Fruit fly (Drosophila melanogaster) whole organism, pupa: ENCODE data around the gene CG13671.

Experiments used
- CG12605 ChIP-seq: fragments of 200-800 bp; sonication (Bioruptor generic); IDR thresholded peaks from 2 replicates; pipeline ENCODE4 v1.3.6; 2022; ENCODE audit warnings: missing biosample characterization, missing genetic modification characterization
- CG13204 ChIP-seq: fragments of 200-800 bp; sonication (Bioruptor generic); optimal IDR thresholded peaks from 2 replicates; lab custom pipeline; 2018; ENCODE audit warnings: missing biosample characterization, mild to moderate bottlenecking, missing genetic modification characterization, moderate library complexity
- CG32121 ChIP-seq: fragments of 200-800 bp; sonication (Bioruptor generic); IDR thresholded peaks from 2 replicates; pipeline ENCODE4 v1.3.6; 2022; ENCODE audit warnings: missing biosample characterization, missing genetic modification characterization
- CG34367 ChIP-seq: fragments of 200-800 bp; sonication (Bioruptor generic); optimal IDR thresholded peaks from 2 replicates; lab custom pipeline; 2018; ENCODE audit warnings: missing biosample characterization, mild to moderate bottlenecking, missing genetic modification characterization
- CG8159 ChIP-seq: fragments of 200-800 bp; sonication (Bioruptor generic); optimal IDR thresholded peaks from 3 replicates; lab custom pipeline; 2018; ENCODE audit warnings: missing biosample characterization, mild to moderate bottlenecking, missing genetic modification characterization, moderate library complexity
- CG8301 ChIP-seq: fragments of 200-800 bp; sonication (Bioruptor generic); optimal IDR thresholded peaks from 2 replicates; lab custom pipeline; 2018; ENCODE audit warnings: missing biosample characterization, mild to moderate bottlenecking, missing genetic modification characterization
- EcR ChIP-seq: fragments of 200-800 bp; sonication (Bioruptor generic); optimal IDR thresholded peaks from 3 replicates; lab custom pipeline; 2019; ENCODE audit warnings: missing biosample characterization, missing genetic modification characterization, mild to moderate bottlenecking, moderate library complexity, missing genetic modification reagents
- Ets98B ChIP-seq: fragments of 200-800 bp; sonication (Bioruptor generic); IDR thresholded peaks from 2 replicates; pipeline ENCODE4 v1.3.6; 2022; ENCODE audit warnings: missing biosample characterization, missing genetic modification characterization
- Pif1A ChIP-seq: fragments of 200-800 bp; sonication (Bioruptor generic); optimal IDR thresholded peaks from 3 replicates; lab custom pipeline; 2016; ENCODE audit warnings: missing biosample characterization, missing genetic modification characterization
- Snoo ChIP-seq: fragments of 200-800 bp; sonication (Bioruptor generic); optimal IDR thresholded peaks from 3 replicates; lab custom pipeline; 2017; ENCODE audit warnings: missing biosample characterization, mild to moderate bottlenecking, missing genetic modification characterization, inconsistent platforms
- fd96Ca ChIP-seq: fragments of 200-800 bp; sonication (Bioruptor generic); IDR thresholded peaks from 3 replicates; pipeline ENCODE4 v1.3.6; 2022; ENCODE audit warnings: missing biosample characterization, missing genetic modification characterization
- rn ChIP-seq: fragments of 200-800 bp; sonication (Bioruptor generic); IDR thresholded peaks from 2 replicates; pipeline ENCODE4 v1.3.6; 2022; ENCODE audit warnings: missing biosample characterization, missing genetic modification characterization

- TF ChIP-seq Pif1A (no peak), CG32121 (GFP tag; lab: Robert Waterston, UW) (no peak), CG12605 (no peak), CG34367 (no peak), CG8301 (tag; lab: Kevin White, UChicago) (no peak), EcR (GFP tag; lab: Kevin White, UChicago) (no peak), fd96Ca (no peak), Ets98B (GFP tag; lab: Robert Waterston, UW) (no peak), Snoo (tag; lab: Kevin White, UChicago) (no peak), CG13204 (GFP tag; lab: Kevin White, UChicago) (no peak), rn (no peak), CG8159 (tag; lab: Kevin White, UChicago) (no peak)
Measured at dm6 chr3L:8306880-8307279, 7.0 kb downstream of the CG13671 start, which contains the start of gene Gr66a.
